Fruit fly (Drosophila melanogaster): ENCODE data around the gene CG42655.

The CG42655 gene

dm6 chr3L:19905427-19905826, 48.1 kb downstream of the CG42655 start (continued):
- TF ChIP-seq zfh2 (GFP tag; optimal IDR thresholded peaks at IDR 0.05) (peak; percentile 31), CG3838 (GFP tag; optimal IDR thresholded peaks at IDR 0.05) (no peak), H2.0 (GFP tag; IDR thresholded peaks at IDR 0.05) (0 out of 2 replicates have a peak, but pooled peaks have one; percentile 8), slbo (GFP tag; IDR thresholded peaks at IDR 0.05) (peak; percentile 54), dysf (GFP tag; IDR thresholded peaks at IDR 0.05) (0 out of 3 replicates have a peak, but pooled peaks have one; percentile 34), CG11085 (GFP tag; IDR thresholded peaks at IDR 0.05) (no peak), Trl (optimal IDR thresholded peaks at IDR 0.05) (no peak), Trl (GFP tag; optimal IDR thresholded peaks at IDR 0.05) (peak; percentile 4), Gug (GFP tag; IDR thresholded peaks at IDR 0.05) (peak; percentile 14; the same call in 1 of the 4 replicates), cato (GFP tag; optimal IDR thresholded peaks at IDR 0.05; ENCODE audit: borderline replicate concordance) (no peak), CG12219 (GFP tag; optimal IDR thresholded peaks at IDR 0.05) (no peak), unc-4 (GFP tag; IDR thresholded peaks at IDR 0.05; ENCODE audit: partially characterized antibody) (no peak), CG10321 (GFP tag; IDR thresholded peaks at IDR 0.05) (no peak), Gsc (GFP tag; IDR thresholded peaks at IDR 0.05) (no peak), fd102C (GFP tag; optimal IDR thresholded peaks at IDR 0.05) (no peak), sd (tag; optimal IDR thresholded peaks at IDR 0.05) (no peak), trem (tag; optimal IDR thresholded peaks at IDR 0.05) (no peak), CG18476 (GFP tag; optimal IDR thresholded peaks at IDR 0.05) (no peak), da (GFP tag; optimal IDR thresholded peaks at IDR 0.05) (no peak), CG14965 (GFP tag; optimal IDR thresholded peaks at IDR 0.05; ENCODE audit: borderline replicate concordance) (no peak), Hey (tag; optimal IDR thresholded peaks at IDR 0.05) (no peak), maf-S (GFP tag; optimal IDR thresholded peaks at IDR 0.05) (no peak), row (GFP tag; IDR thresholded peaks at IDR 0.05) (peak; percentile 36; the same call in 1 of the 3 replicates), vfl (GFP tag; optimal IDR thresholded peaks at IDR 0.05) (no peak), CG13894 (tag; optimal IDR thresholded peaks at IDR 0.05) (no peak), CG8290 (GFP tag; optimal IDR thresholded peaks at IDR 0.05) (no peak), CG8290 (tag; optimal IDR thresholded peaks at IDR 0.05) (no peak), CG17829 (tag; optimal IDR thresholded peaks at IDR 0.05) (no peak), dpn (GFP tag; optimal IDR thresholded peaks at IDR 0.05) (peak in 1 of 2 experiments; percentile 13), Jarid2 (GFP tag; optimal IDR thresholded peaks at IDR 0.05) (no peak), Blimp-1 (GFP tag; optimal IDR thresholded peaks at IDR 0.05) (no peak), Aef1 (GFP tag; IDR thresholded peaks at IDR 0.05) (no peak), NC2β (GFP tag; optimal IDR thresholded peaks at IDR 0.05) (no peak), CG9727 (GFP tag; optimal IDR thresholded peaks at IDR 0.05) (peak; percentile 12), MBD-R2 (GFP tag; IDR thresholded peaks at IDR 0.05) (no peak; the same call in 1 of the 2 replicates), Oaz (GFP tag; IDR thresholded peaks at IDR 0.05) (no peak), prd (optimal IDR thresholded peaks at IDR 0.05) (no peak), prd (GFP tag; IDR thresholded peaks at IDR 0.05) (0 out of 3 replicates have a peak, but pooled peaks have one; percentile 16), TFAM (GFP tag; optimal IDR thresholded peaks at IDR 0.05) (no peak), CG42726 (GFP tag; IDR thresholded peaks at IDR 0.05; ENCODE audit: partially characterized antibody) (no peak), CG12236 (GFP tag; optimal IDR thresholded peaks at IDR 0.05) (no peak), org-1 (GFP tag; optimal IDR thresholded peaks at IDR 0.05) (no peak), CG4282 (GFP tag; optimal IDR thresholded peaks at IDR 0.05) (no peak), Hr3 (GFP tag; optimal IDR thresholded peaks at IDR 0.05) (peak; percentile 12), CG17912 (GFP tag; optimal IDR thresholded peaks at IDR 0.05) (no peak), fd96Cb (tag; optimal IDR thresholded peaks at IDR 0.05) (no peak), aop (GFP tag; IDR thresholded peaks at IDR 0.05) (no peak), sens (GFP tag) (peak; percentile 72), CG10543 (GFP tag; optimal IDR thresholded peaks at IDR 0.05) (no peak), pzg (GFP tag; optimal IDR thresholded peaks at IDR 0.05) (no peak), CG13287 (GFP tag; IDR thresholded peaks at IDR 0.05; ENCODE audit: partially characterized antibody) (no peak), grn (GFP tag; optimal IDR thresholded peaks at IDR 0.05) (no peak), Dfd (GFP tag; optimal IDR thresholded peaks at IDR 0.05) (no peak)
